Fruit fly (Drosophila melanogaster) whole organism, pupa: ENCODE data around the gene Rai1.

Experiments
- CG4496 ChIP-seq: fragments of 200-800 bp; sonication (Bioruptor generic); IDR thresholded peaks from 3 replicates; pipeline ENCODE4 v1.3.6; 2022; ENCODE audit warnings: missing biosample characterization, missing genetic modification characterization
- Pif1A ChIP-seq: fragments of 200-800 bp; sonication (Bioruptor generic); optimal IDR thresholded peaks from 3 replicates; lab custom pipeline; 2016; ENCODE audit warnings: missing biosample characterization, missing genetic modification characterization

DNA sequence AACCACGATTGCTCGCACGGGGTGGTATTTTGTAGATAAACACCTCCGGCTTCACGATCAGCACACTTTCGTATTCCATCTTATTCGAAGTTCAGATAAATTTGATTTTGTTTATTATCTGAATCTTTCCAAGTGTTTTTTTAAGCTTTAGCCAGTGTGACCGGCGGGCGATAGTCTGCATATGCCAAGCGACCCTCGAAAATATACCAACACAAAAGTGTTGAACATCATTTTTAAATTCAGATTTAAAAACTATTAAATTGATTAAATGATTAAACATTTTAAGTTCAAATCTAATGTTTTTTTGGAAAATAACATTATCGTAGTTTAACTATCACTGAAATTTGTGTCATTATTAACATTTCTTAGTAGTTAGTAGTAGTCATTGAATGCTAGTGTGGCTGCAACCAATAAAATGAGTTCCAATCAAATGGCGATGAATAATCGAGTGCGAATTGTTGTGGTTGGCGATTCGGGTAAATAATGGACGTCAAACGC is 2.6 kb downstream of the Rai1 start, which contains the start of the genes CG9132 and CG4789:
- no peak for TF ChIP-seq Pif1A (GFP tag; lab: Kevin White, UChicago)
- no peak for TF ChIP-seq CG4496 (GFP tag; lab: Robert Waterston, UW)
